Fruit fly (Drosophila melanogaster): ENCODE data around the gene Cpr76Ba.

DNA sequence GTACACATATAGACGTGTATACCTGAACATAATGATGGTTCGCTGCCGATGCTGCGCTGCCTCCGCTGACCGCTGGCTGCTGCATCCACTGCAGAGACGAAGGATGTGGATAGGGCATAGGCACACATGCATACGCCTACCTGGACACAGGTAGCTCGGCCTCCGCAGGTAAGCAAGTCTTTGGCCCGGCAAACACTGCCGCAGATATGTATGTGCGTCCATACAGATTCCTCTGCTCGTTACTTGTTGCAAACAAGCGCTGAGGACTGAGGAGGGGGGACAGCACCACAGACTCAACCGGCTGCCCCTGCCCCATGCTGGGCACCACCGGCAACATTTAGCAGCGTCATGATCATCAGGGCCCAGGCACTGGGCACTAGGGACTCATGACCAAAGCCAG is 38.6 kb upstream of the Cpr76Ba start:
- TF ChIP-seq psq (optimal IDR thresholded peaks at IDR 0.05) (no peak), EcR (GFP tag; optimal IDR thresholded peaks at IDR 0.05) (no peak)

Data from whole organism.